Worm (Caenorhabditis elegans) whole organism, L1 larva: ENCODE measurements around the gene sel-13.

Source experiments
- F16B12.6 ChIP-seq: fragments of 150-350 bp; optimal IDR thresholded peaks from 2 replicates; lab custom pipeline; 2014; ENCODE audit warnings: missing biosample characterization, missing genetic modification characterization
- aha-1 ChIP-seq: fragments of 150-350 bp; optimal IDR thresholded peaks from 2 replicates; lab custom pipeline; 2014; ENCODE audit warnings: missing biosample characterization, missing genetic modification characterization
- ama-1 ChIP-seq: fragments of 150-350 bp; optimal IDR thresholded peaks from 2 replicates; lab custom pipeline; 2014
- ceh-82 ChIP-seq, 3 experiments: fragments of 150-350 bp in 1 of 3; sonication (generic microtip) in 2 of 3; optimal IDR thresholded peaks; 2 replicates each; lab custom pipeline; 2014 to 2017; ENCODE audit warnings: missing biosample characterization in 3 of 3, missing genetic modification characterization in 3 of 3
- ceh-88 ChIP-seq: fragments of 200-800 bp; sonication (Bioruptor generic); IDR thresholded peaks from 2 replicates; pipeline ENCODE4 v1.3.6; 2022; ENCODE audit warnings: missing genetic modification characterization, missing compliant biosample characterization
- ceh-90 ChIP-seq: sonication (generic microtip); optimal IDR thresholded peaks from 2 replicates; lab custom pipeline; 2016; ENCODE audit warnings: missing genetic modification characterization, missing compliant biosample characterization
- dpl-1 ChIP-seq, 3 experiments: fragments of 150-350 bp in 2 of 3; sonication (generic microtip) in 1 of 3; optimal IDR thresholded peaks; 2 replicates each; lab custom pipeline; 2014 to 2017; ENCODE audit warnings: missing biosample characterization in 3 of 3, missing genetic modification characterization in 3 of 3, missing genetic modification reagents in 3 of 3
- dsc-1 ChIP-seq: sonication (generic microtip); optimal IDR thresholded peaks from 2 replicates; lab custom pipeline; 2016; ENCODE audit warnings: mild to moderate bottlenecking, missing genetic modification characterization, missing compliant biosample characterization
- efl-1 ChIP-seq, 4 experiments: fragments of 150-350 bp; optimal IDR thresholded peaks in 3 of 4; peaks in 1 of 4; 1 replicate in 1 of 4; 2 replicates in 3 of 4; lab custom pipeline; 2014; ENCODE audit warnings: missing biosample characterization in 2 of 4, missing genetic modification characterization in 2 of 4, missing genetic modification reagents in 2 of 4
- egl-13 ChIP-seq: sonication (generic microtip); optimal IDR thresholded peaks from 2 replicates; lab custom pipeline; 2016; ENCODE audit warnings: missing genotype, missing genetic modification reagents, missing genetic modification characterization, missing compliant biosample characterization
- elt-3 ChIP-seq, 6 experiments: fragments of 150-350 bp in 1 of 6; sonication (generic microtip); optimal IDR thresholded peaks; 2 replicates each; lab custom pipeline; 2017 to 2018; ENCODE audit warnings: missing biosample characterization in 6 of 6, missing genetic modification characterization in 6 of 6, inconsistent platforms in 1 of 6
- ets-5 ChIP-seq: fragments of 200-800 bp; sonication (Bioruptor generic); IDR thresholded peaks from 2 replicates; pipeline ENCODE4 v1.3.6; 2022; ENCODE audit warnings: missing genetic modification characterization, missing compliant biosample characterization
- fkh-10 ChIP-seq: sonication (generic microtip); optimal IDR thresholded peaks from 2 replicates; lab custom pipeline; 2017; ENCODE audit warnings: missing biosample characterization, missing genetic modification reagents, missing genetic modification characterization
- fos-1 ChIP-seq: fragments of 150-350 bp; optimal IDR thresholded peaks from 2 replicates; lab custom pipeline; 2014; ENCODE audit warnings: missing biosample characterization, missing genetic modification characterization
- grh-1 ChIP-seq: fragments of 200-800 bp; sonication (Bioruptor generic); IDR thresholded peaks from 2 replicates; pipeline ENCODE4 v1.3.6; 2022; ENCODE audit warnings: missing genetic modification reagents, missing genetic modification characterization, missing compliant biosample characterization
- hpl-2 ChIP-seq: fragments of 150-350 bp; optimal IDR thresholded peaks from 2 replicates; lab custom pipeline; 2014; ENCODE audit warnings: missing biosample characterization, missing genetic modification reagents, missing genetic modification characterization
- lin-14 ChIP-seq: fragments of 200-800 bp; sonication (Bioruptor generic); optimal IDR thresholded peaks from 2 replicates; lab custom pipeline; 2018; ENCODE audit warnings: mild to moderate bottlenecking, missing genetic modification characterization, moderate library complexity, missing compliant biosample characterization
- lin-15B ChIP-seq: fragments of 150-350 bp; sonication (generic microtip); optimal IDR thresholded peaks from 3 replicates; lab custom pipeline; 2014; ENCODE audit warnings: missing biosample characterization, missing genetic modification characterization
- lin-35 ChIP-seq, 2 experiments: fragments of 150-350 bp; optimal IDR thresholded peaks; 2 replicates each; lab custom pipeline; 2014; ENCODE audit warnings: missing biosample characterization in 2 of 2, missing genetic modification characterization in 2 of 2, missing genetic modification reagents in 2 of 2
- lin-39 ChIP-seq: fragments of 150-350 bp; optimal IDR thresholded peaks from 2 replicates; lab custom pipeline; 2014; ENCODE audit warnings: missing biosample characterization, missing genetic modification reagents, missing genetic modification characterization
- lsy-2 ChIP-seq, 2 experiments: fragments of 150-350 bp; optimal IDR thresholded peaks; 2 replicates each; lab custom pipeline; 2014; ENCODE audit warnings: missing biosample characterization in 2 of 2, missing genetic modification characterization in 2 of 2
- mab-9 ChIP-seq: fragments of 200-800 bp; sonication (Bioruptor generic); IDR thresholded peaks from 2 replicates; pipeline ENCODE4 v1.3.6; 2022; ENCODE audit warnings: missing genetic modification reagents, missing genetic modification characterization, missing compliant biosample characterization
- mdl-1 ChIP-seq, 2 experiments: fragments of 150-350 bp; optimal IDR thresholded peaks; 2 replicates each; lab custom pipeline; 2014 to 2017; ENCODE audit warnings: missing biosample characterization in 2 of 2, missing genetic modification characterization in 2 of 2, inconsistent platforms in 1 of 2
- mef-2 ChIP-seq: fragments of 150-350 bp; optimal IDR thresholded peaks from 2 replicates; lab custom pipeline; 2014; ENCODE audit warnings: missing biosample characterization, missing genetic modification characterization
- mep-1 ChIP-seq: fragments of 150-350 bp; optimal IDR thresholded peaks from 2 replicates; lab custom pipeline; 2014; ENCODE audit warnings: missing biosample characterization, missing genetic modification characterization
- nhr-11 ChIP-seq: fragments of 150-350 bp; optimal IDR thresholded peaks from 2 replicates; lab custom pipeline; 2014; ENCODE audit warnings: missing biosample characterization, missing genetic modification characterization
- nhr-19 ChIP-seq: fragments of 200-800 bp; sonication (Bioruptor generic); conservative IDR thresholded peaks from 2 replicates; pipeline ENCODE4 v1.3.6; 2022; ENCODE audit warnings: missing genetic modification characterization, missing compliant biosample characterization
- nhr-20 ChIP-seq: sonication (generic microtip); optimal IDR thresholded peaks from 2 replicates; lab custom pipeline; 2016; ENCODE audit warnings: mild to moderate bottlenecking, missing genetic modification characterization, missing compliant biosample characterization
- nhr-28 ChIP-seq: fragments of 150-350 bp; optimal IDR thresholded peaks from 2 replicates; lab custom pipeline; 2014; ENCODE audit warnings: missing biosample characterization, missing genetic modification characterization
- nhr-71 ChIP-seq: sonication (generic microtip); optimal IDR thresholded peaks from 2 replicates; lab custom pipeline; 2016; ENCODE audit warnings: mild to moderate bottlenecking, missing genetic modification characterization, moderate library complexity, missing compliant biosample characterization
- nhr-76 ChIP-seq: sonication (generic microtip); optimal IDR thresholded peaks from 2 replicates; lab custom pipeline; 2017; ENCODE audit warnings: missing biosample characterization, missing genetic modification characterization
- nhr-77 ChIP-seq: fragments of 150-350 bp; optimal IDR thresholded peaks from 2 replicates; lab custom pipeline; 2014; ENCODE audit warnings: missing biosample characterization, missing genetic modification characterization
- nhr-84 ChIP-seq: sonication (generic microtip); optimal IDR thresholded peaks from 2 replicates; lab custom pipeline; 2017; ENCODE audit warnings: missing biosample characterization, missing genetic modification characterization
- nhr-85 ChIP-seq: sonication (generic microtip); peaks from one replicate; lab custom pipeline; 2016; ENCODE audit warnings: missing genetic modification characterization, inconsistent platforms, missing compliant biosample characterization
- nhr-90 ChIP-seq: sonication (generic microtip); optimal IDR thresholded peaks from 2 replicates; lab custom pipeline; 2016; ENCODE audit warnings: mild to moderate bottlenecking, missing genetic modification characterization, missing compliant biosample characterization; ENCODE audit not compliant: poor library complexity
- pqm-1 ChIP-seq: sonication (generic microtip); optimal IDR thresholded peaks from 3 replicates; lab custom pipeline; 2017; ENCODE audit warnings: missing biosample characterization, missing genetic modification characterization
- skn-1 ChIP-seq: fragments of 150-350 bp; optimal IDR thresholded peaks from 2 replicates; lab custom pipeline; 2014; ENCODE audit warnings: missing biosample characterization, missing genetic modification characterization
- snpc-4 ChIP-seq: fragments of 150-350 bp; optimal IDR thresholded peaks from 2 replicates; lab custom pipeline; 2014; ENCODE audit warnings: missing biosample characterization, missing genetic modification characterization
- sptf-1 ChIP-seq: fragments of 150-350 bp; optimal IDR thresholded peaks from 2 replicates; lab custom pipeline; 2014; ENCODE audit warnings: missing biosample characterization, missing genetic modification characterization
- swsn-7 ChIP-seq: sonication (generic microtip); optimal IDR thresholded peaks from 2 replicates; lab custom pipeline; 2016; ENCODE audit warnings: missing genetic modification characterization, missing compliant biosample characterization
- tbx-2 ChIP-seq: sonication (generic microtip); optimal IDR thresholded peaks from 2 replicates; lab custom pipeline; 2016; ENCODE audit warnings: missing genetic modification characterization, missing compliant biosample characterization
- unc-130 ChIP-seq: fragments of 150-350 bp; optimal IDR thresholded peaks from 2 replicates; lab custom pipeline; 2017; ENCODE audit warnings: missing biosample characterization, missing genetic modification characterization, inconsistent platforms
- unc-30 ChIP-seq: sonication (generic microtip); optimal IDR thresholded peaks from 2 replicates; lab custom pipeline; 2017; ENCODE audit warnings: missing biosample characterization, missing genetic modification characterization
- unc-98 ChIP-seq: fragments of 200-800 bp; sonication (Bioruptor generic); IDR thresholded peaks from 2 replicates; pipeline ENCODE4 v1.3.6; 2022; ENCODE audit warnings: missing genetic modification characterization, missing compliant biosample characterization
- vab-15 ChIP-seq: sonication (generic microtip); optimal IDR thresholded peaks from 2 replicates; lab custom pipeline; 2017; ENCODE audit warnings: missing genotype, mild to moderate bottlenecking, missing genetic modification characterization, missing compliant biosample characterization
- zip-4 ChIP-seq: fragments of 200-800 bp; sonication (Bioruptor generic); optimal IDR thresholded peaks from 2 replicates; lab custom pipeline; 2018; ENCODE audit warnings: mild to moderate bottlenecking, missing genetic modification characterization, moderate library complexity, missing compliant biosample characterization
- ztf-11 ChIP-seq, 2 experiments: sonication (generic microtip); optimal IDR thresholded peaks; 2 replicates each; lab custom pipeline; 2016 to 2017; ENCODE audit warnings: missing genetic modification characterization in 2 of 2, missing biosample characterization in 1 of 2, missing compliant biosample characterization in 1 of 2

Gene sel-13

DNA sequence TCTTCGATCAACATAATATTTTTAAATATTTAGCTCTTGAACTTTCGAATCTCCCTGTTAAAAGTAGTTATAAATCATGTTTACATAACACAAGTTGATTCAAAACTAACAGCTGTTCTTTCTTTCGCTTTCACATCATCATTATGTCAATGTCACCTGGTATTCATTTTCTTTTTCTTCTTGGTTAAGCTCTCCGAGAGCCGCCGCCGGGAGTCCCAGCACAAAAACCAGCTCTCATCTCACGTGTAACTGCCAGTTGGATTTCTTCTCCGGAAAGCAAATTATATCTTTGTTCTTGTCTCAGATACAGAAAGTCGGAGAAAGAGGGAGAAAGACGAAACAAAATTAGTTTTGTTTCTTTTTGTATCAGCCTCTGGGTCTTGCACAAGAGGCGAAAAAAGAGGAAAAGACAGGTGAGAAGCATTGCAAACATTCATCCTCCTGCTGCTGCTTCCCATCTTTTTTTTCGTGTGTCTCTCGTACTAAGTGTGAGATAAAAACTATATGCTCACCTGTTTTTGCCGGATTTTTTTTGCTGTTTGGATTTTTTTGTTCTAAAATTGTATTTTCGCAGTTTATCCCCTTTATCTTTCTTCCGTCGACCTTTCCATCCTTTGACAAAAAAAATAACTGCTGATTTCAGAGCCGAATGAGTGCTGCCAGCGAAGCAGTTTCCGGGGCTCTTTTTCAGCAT, 31.4 kb upstream of the sel-13 start, which contains the start of gene F17C8.3 (continued):
- TF ChIP-seq elt-3 (tag; optimal IDR thresholded peaks at IDR 0.05; lab: Kevin White, UChicago) (no peak), nhr-76 (tag; lab: Kevin White, UChicago) (no peak), unc-98 (GFP tag; lab: Robert Waterston, UW) (no peak), ets-5 (no peak), fos-1 (tag; lab: Kevin White, UChicago) (no peak), vab-15 (tag; lab: Kevin White, UChicago) (no peak), mab-9 (GFP tag; lab: Robert Waterston, UW) (no peak), dsc-1 (tag; lab: Kevin White, UChicago) (peak; percentile 88), unc-30 (tag; lab: Kevin White, UChicago) (no peak), lin-14 (peak; percentile 83), mdl-1 (tag; optimal IDR thresholded peaks at IDR 0.05; lab: Kevin White, UChicago) (peak in 1 of 2 experiments; percentile 19)

DNA sequence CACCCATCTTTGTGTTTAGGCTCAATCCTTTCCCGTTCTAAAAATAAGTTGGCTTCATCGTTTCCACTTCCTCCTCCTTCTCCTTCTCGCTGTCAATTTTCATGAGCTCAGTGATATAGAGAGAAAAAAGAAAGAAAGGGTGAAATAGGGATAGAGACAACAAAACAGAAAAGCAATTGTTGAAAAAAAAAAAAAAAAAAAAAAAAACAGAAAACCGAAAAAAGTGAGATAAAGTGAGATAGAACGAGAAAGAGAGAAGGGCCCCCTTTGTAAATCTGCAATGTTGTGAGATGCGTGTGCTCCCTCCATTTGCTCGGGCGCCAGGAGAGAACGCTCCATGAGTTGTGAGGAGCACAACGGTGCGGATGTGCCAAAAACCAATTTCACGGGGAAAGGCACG, 23.9 kb upstream of the sel-13 start:
- TF ChIP-seq nhr-71 (tag; lab: Kevin White, UChicago) (peak; percentile 50), lin-14 (peak; percentile 69), lin-35 (GFP tag; optimal IDR thresholded peaks at IDR 0.05; lab: Kevin White, UChicago) (peak in 1 of 2 experiments; percentile 18), fkh-10 (no peak), mep-1 (tag; lab: Kevin White, UChicago) (peak; percentile 58), ceh-88 (GFP tag; lab: Robert Waterston, UW) (no peak), dsc-1 (tag; lab: Kevin White, UChicago) (peak; percentile 8), lsy-2 (tag; optimal IDR thresholded peaks at IDR 0.05; lab: Kevin White, UChicago) (peak in 1 of 2 experiments; percentile 46), efl-1 (optimal IDR thresholded peaks at IDR 0.05; lab: Kevin White, UChicago) (peak in 1 of 2 experiments; percentile 18), efl-1 (GFP tag; optimal IDR thresholded peaks at IDR 0.05 in 1 of 2; lab: Kevin White, UChicago) (peak in 1 of 2 experiments; percentile 14), dpl-1 (GFP tag; optimal IDR thresholded peaks at IDR 0.05; lab: Kevin White, UChicago) (peak in 1 of 3 experiments; percentile 6), grh-1 (GFP tag; lab: Robert Waterston, UW) (no peak), mef-2 (tag; lab: Kevin White, UChicago) (peak; percentile 26), lin-39 (no peak), mdl-1 (tag; optimal IDR thresholded peaks at IDR 0.05; lab: Kevin White, UChicago) (no peak)
- TF ChIP-seq, all 84 proteins: peak for 9

DNA sequence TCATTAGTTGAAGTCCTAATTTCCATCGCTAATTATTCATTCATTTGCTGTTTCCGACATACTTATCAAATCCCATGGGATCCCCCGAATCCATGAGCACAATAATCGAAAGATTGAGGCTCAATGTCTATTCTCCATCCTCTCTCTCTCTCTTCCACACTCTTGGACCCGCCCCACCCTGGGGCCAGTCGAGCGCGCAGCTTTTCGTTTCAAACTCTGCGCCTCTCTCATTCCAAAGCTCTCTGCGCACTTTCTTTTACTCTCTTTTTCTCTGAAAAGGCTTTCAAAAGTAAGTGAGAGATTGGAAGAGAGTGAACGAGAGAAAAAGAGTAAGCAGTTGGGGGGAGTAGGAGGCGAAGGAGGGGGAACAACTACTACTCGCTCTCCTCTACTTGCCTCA, 21.7 kb upstream of the sel-13 start, which contains the start of gene acy-1:
Gene acy-1, plus strand, starts transcription at position 346 of the 400 bp plus-strand sequence.
- TF ChIP-seq nhr-85 (tag; lab: Kevin White, UChicago), result peak; percentile 62
- no peak for TF ChIP-seq nhr-84
- TF ChIP-seq nhr-77, result peak; percentile 69
- TF ChIP-seq lin-15B (tag; lab: Kevin White, UChicago), result peak; percentile 48
- TF ChIP-seq snpc-4 (tag; lab: Kevin White, UChicago), result peak; percentile 43
- peak; percentile 82 to 88 for TF ChIP-seq lsy-2 (tag; optimal IDR thresholded peaks at IDR 0.05; lab: Kevin White, UChicago)
- peak; percentile 34 for TF ChIP-seq unc-130 (tag; lab: Kevin White, UChicago)
- TF ChIP-seq tbx-2 (tag; lab: Kevin White, UChicago), result peak; percentile 73
- no peak for TF ChIP-seq nhr-90 (tag; lab: Kevin White, UChicago)
- TF ChIP-seq elt-3 (tag; optimal IDR thresholded peaks at IDR 0.05; lab: Kevin White, UChicago), result no peak
- peak; percentile 62 for TF ChIP-seq fos-1 (tag; lab: Kevin White, UChicago)
- TF ChIP-seq ztf-11 (tag; optimal IDR thresholded peaks at IDR 0.05; lab: Kevin White, UChicago), result peak in 1 of 2 experiments; percentile 13
- TF ChIP-seq F16B12.6 (tag; lab: Kevin White, UChicago), result peak; percentile 25
- no peak for TF ChIP-seq nhr-11 (tag; lab: Kevin White, UChicago)
- TF ChIP-seq grh-1 (GFP tag; lab: Robert Waterston, UW), result no peak
- TF ChIP-seq swsn-7 (tag; lab: Kevin White, UChicago), result peak; percentile 84
- no peak for TF ChIP-seq aha-1 (tag; lab: Kevin White, UChicago)
- TF ChIP-seq vab-15 (tag; lab: Kevin White, UChicago), result no peak
- peak; percentile 47 for TF ChIP-seq egl-13 (tag; lab: Kevin White, UChicago)
- TF ChIP-seq pqm-1 (tag; lab: Kevin White, UChicago), result no peak
- peak; percentile 75 for TF ChIP-seq skn-1 (tag; lab: Kevin White, UChicago)
- peak; percentile 60 to 86 (median 68) for TF ChIP-seq ceh-82 (tag; optimal IDR thresholded peaks at IDR 0.05; lab: Kevin White, UChicago)
- peak; percentile 73 for TF ChIP-seq nhr-19 (GFP tag; lab: Robert Waterston, UW)
- TF ChIP-seq hpl-2, result no peak
- peak; percentile 58 for TF ChIP-seq nhr-20 (tag; lab: Kevin White, UChicago)
- TF ChIP-seq nhr-76 (tag; lab: Kevin White, UChicago), result no peak
- TF ChIP-seq unc-30 (tag; lab: Kevin White, UChicago), result no peak
- TF ChIP-seq ceh-90 (tag; lab: Kevin White, UChicago), result no peak
- TF ChIP-seq nhr-28, result no peak
- TF ChIP-seq sptf-1, result no peak
- no peak for TF ChIP-seq ama-1 (lab: Kevin White, UChicago)
- peak; percentile 46 for TF ChIP-seq lin-39
- TF ChIP-seq zip-4, result no peak
